Worm (Caenorhabditis elegans) whole organism, mixed stage, embryonic: ENCODE data around the gene F54C8.6.

Source experiments
- drap-1 ChIP-seq: fragments of 200-800 bp; sonication (Bioruptor generic); optimal IDR thresholded peaks from 3 replicates; lab custom pipeline; 2018; ENCODE audit warnings: mild to moderate bottlenecking, missing genetic modification characterization, missing compliant biosample characterization
- lin-13 ChIP-seq: fragments of 150-350 bp; optimal IDR thresholded peaks from 2 replicates; lab custom pipeline; 2014; ENCODE audit warnings: missing biosample characterization, missing genetic modification characterization
- lsy-2 ChIP-seq: fragments of 150-350 bp; optimal IDR thresholded peaks from 2 replicates; lab custom pipeline; 2014; ENCODE audit warnings: missing biosample characterization, missing genetic modification characterization
- unc-62 ChIP-seq: fragments of 150-350 bp; optimal IDR thresholded peaks from 2 replicates; lab custom pipeline; 2014; ENCODE audit warnings: missing biosample characterization, missing genetic modification reagents, missing genetic modification characterization
- ztf-11 ChIP-seq: fragments of 150-350 bp; optimal IDR thresholded peaks from 2 replicates; lab custom pipeline; 2014; ENCODE audit warnings: missing biosample characterization, missing genetic modification characterization

- TF ChIP-seq ztf-11 (no peak), unc-62 (GFP tag; lab: Kevin White, UChicago) (no peak), lsy-2 (peak; percentile 64), drap-1 (no peak), lin-13 (no peak)
These were observed 43.1 kb downstream of the F54C8.6 start, which contains the start of gene T26G10.1 for ce11 chrIII:9406600-9406999.
